Worm (Caenorhabditis elegans) whole organism, young adult: ENCODE data around the gene Y113G7A.13.
A peak's percentile ranks its signal among the peaks of the same experiment; 100 is the strongest.

Source experiments
- B0261.1 ChIP-seq: sonication (generic microtip); optimal IDR thresholded peaks from 2 replicates; lab custom pipeline; 2016; ENCODE audit warnings: mild to moderate bottlenecking, missing genetic modification characterization, moderate library complexity, missing compliant biosample characterization
- D2030.7 ChIP-seq: fragments of 200-800 bp; sonication (Bioruptor generic); IDR thresholded peaks from 2 replicates; pipeline ENCODE4 v1.3.6; 2022; ENCODE audit warnings: missing genetic modification reagents, missing genetic modification characterization, missing compliant biosample characterization
- F39B2.1 ChIP-seq: fragments of 200-800 bp; sonication (Bioruptor generic); IDR thresholded peaks from 2 replicates; pipeline ENCODE4 v1.3.6; 2022; ENCODE audit warnings: missing genetic modification reagents, missing genetic modification characterization, missing compliant biosample characterization
- F49E8.2 ChIP-seq: sonication (generic microtip); optimal IDR thresholded peaks from 3 replicates; lab custom pipeline; 2017; ENCODE audit warnings: missing genetic modification characterization, mild to moderate bottlenecking, missing compliant biosample characterization, antibody characterized with exemption, moderate library complexity; ENCODE audit not compliant: insufficient read depth
- F55B11.4 ChIP-seq: sonication (generic microtip); optimal IDR thresholded peaks from 2 replicates; lab custom pipeline; 2016; ENCODE audit warnings: missing compliant biosample characterization, missing genetic modification characterization, borderline replicate concordance; ENCODE audit not compliant: insufficient read depth
- F57C9.4 ChIP-seq: sonication (generic microtip); optimal IDR thresholded peaks from 2 replicates; lab custom pipeline; 2017; ENCODE audit warnings: mild to moderate bottlenecking, missing genetic modification characterization, missing compliant biosample characterization
- T26A5.8 ChIP-seq: sonication (generic microtip); optimal IDR thresholded peaks from 2 replicates; lab custom pipeline; 2016; ENCODE audit warnings: missing genetic modification characterization, missing compliant biosample characterization
- Y53G8AR.9 ChIP-seq: fragments of 200-800 bp; sonication (Bioruptor generic); conservative IDR thresholded peaks from 2 replicates; pipeline ENCODE4 v1.3.6; 2022; ENCODE audit warnings: missing genetic modification reagents, missing genetic modification characterization, missing compliant biosample characterization
- ZK185.1 ChIP-seq: sonication (generic microtip); optimal IDR thresholded peaks from 2 replicates; lab custom pipeline; 2016; ENCODE audit warnings: mild to moderate bottlenecking, missing genetic modification characterization, missing compliant biosample characterization; ENCODE audit not compliant: poor library complexity, severe bottlenecking
- ama-1 ChIP-seq, 3 experiments: fragments of 150-350 bp in 1 of 3; sonication (generic microtip) in 2 of 3; optimal IDR thresholded peaks; 2 replicates each; lab custom pipeline; 2014 to 2018; ENCODE audit warnings: missing biosample characterization in 2 of 3, missing genetic modification characterization in 2 of 3, missing genetic modification reagents in 2 of 3
- aptf-2 ChIP-seq: fragments of 200-800 bp; sonication (Bioruptor generic); conservative IDR thresholded peaks from 2 replicates; pipeline ENCODE4 v1.3.6; 2022; ENCODE audit warnings: missing genetic modification reagents, missing genetic modification characterization, missing compliant biosample characterization
- attf-3 ChIP-seq: fragments of 200-800 bp; sonication (Bioruptor generic); conservative IDR thresholded peaks from 2 replicates; pipeline ENCODE4 v1.3.6; 2022; ENCODE audit warnings: missing genetic modification reagents, missing genetic modification characterization, missing compliant biosample characterization
- attf-6 ChIP-seq: fragments of 200-800 bp; sonication (Bioruptor generic); IDR thresholded peaks from 2 replicates; pipeline ENCODE4 v1.3.6; 2022; ENCODE audit warnings: missing genetic modification reagents, missing genetic modification characterization, missing compliant biosample characterization
- ceh-100 ChIP-seq: fragments of 200-800 bp; sonication (Bioruptor generic); IDR thresholded peaks from 2 replicates; pipeline ENCODE4 v1.3.6; 2022; ENCODE audit warnings: missing genetic modification reagents, missing genetic modification characterization, missing compliant biosample characterization
- dpff-1 ChIP-seq: sonication (generic microtip); optimal IDR thresholded peaks from 2 replicates; lab custom pipeline; 2017; ENCODE audit warnings: mild to moderate bottlenecking, missing genetic modification characterization, missing compliant biosample characterization
- gei-17 ChIP-seq: fragments of 200-800 bp; sonication (Bioruptor generic); optimal IDR thresholded peaks from 2 replicates; lab custom pipeline; 2018; ENCODE audit warnings: mild to moderate bottlenecking, missing genetic modification characterization, missing compliant biosample characterization
- hmg-1.2 ChIP-seq: fragments of 200-800 bp; sonication (Bioruptor generic); IDR thresholded peaks from 2 replicates; pipeline ENCODE4 v1.3.6; 2022; ENCODE audit warnings: missing genetic modification reagents, missing genetic modification characterization, missing compliant biosample characterization
- hmg-20 ChIP-seq: fragments of 200-800 bp; sonication (Bioruptor generic); IDR thresholded peaks from 2 replicates; pipeline ENCODE4 v1.3.6; 2022; ENCODE audit warnings: missing genetic modification reagents, missing genetic modification characterization, missing compliant biosample characterization
- hrde-1 ChIP-seq: sonication (generic microtip); optimal IDR thresholded peaks from 2 replicates; lab custom pipeline; 2016; ENCODE audit warnings: missing genetic modification characterization, mild to moderate bottlenecking, missing compliant biosample characterization, moderate library complexity, missing genotype, missing genetic modification reagents, borderline replicate concordance
- hsf-1 ChIP-seq: fragments of 200-800 bp; sonication (Bioruptor generic); IDR thresholded peaks from 2 replicates; pipeline ENCODE4 v1.3.6; 2022; ENCODE audit warnings: missing genetic modification reagents, missing genetic modification characterization, missing compliant biosample characterization
- lin-40 ChIP-seq: sonication (generic microtip); optimal IDR thresholded peaks from 2 replicates; lab custom pipeline; 2016; ENCODE audit warnings: missing genetic modification characterization, mild to moderate bottlenecking, missing compliant biosample characterization, missing genotype, missing genetic modification reagents
- lir-1 ChIP-seq: fragments of 200-800 bp; sonication (Bioruptor generic); conservative IDR thresholded peaks from 2 replicates; pipeline ENCODE4 v1.3.6; 2022; ENCODE audit warnings: missing genetic modification reagents, missing genetic modification characterization, missing compliant biosample characterization
- madf-8 ChIP-seq: fragments of 200-800 bp; sonication (Bioruptor generic); conservative IDR thresholded peaks from 2 replicates; pipeline ENCODE4 v1.3.6; 2022; ENCODE audit warnings: missing genetic modification reagents, missing genetic modification characterization, missing compliant biosample characterization
- mel-28 ChIP-seq: sonication (generic microtip); optimal IDR thresholded peaks from 2 replicates; lab custom pipeline; 2016; ENCODE audit warnings: borderline replicate concordance, mild to moderate bottlenecking, missing genetic modification characterization, missing compliant biosample characterization
- snpc-1.3 ChIP-seq: sonication (generic microtip); optimal IDR thresholded peaks from 2 replicates; lab custom pipeline; 2017; ENCODE audit warnings: missing genetic modification characterization, mild to moderate bottlenecking, missing compliant biosample characterization, antibody characterized with exemption, moderate library complexity, missing genotype, missing genetic modification reagents; ENCODE audit not compliant: insufficient read depth
- xnd-1 ChIP-seq: sonication (generic microtip); optimal IDR thresholded peaks from 2 replicates; lab custom pipeline; 2016; ENCODE audit warnings: missing genotype, missing genetic modification reagents, missing genetic modification characterization, missing compliant biosample characterization
- ztf-26 ChIP-seq: sonication (generic microtip); optimal IDR thresholded peaks from 2 replicates; lab custom pipeline; 2017; ENCODE audit warnings: missing genetic modification characterization, missing compliant biosample characterization

The Y113G7A.13 gene

ce11 chrV:20171941-20172340 lies 23.9 kb downstream of the Y113G7A.13 start, which contains the start of gene srw-39:
Gene srw-39 (minus strand): TSS chrV:20172041.
- TF ChIP-seq F57C9.4 (tag; lab: Kevin White, UChicago), result no peak
- no peak for TF ChIP-seq hmg-20 (GFP tag; lab: Robert Waterston, UW)
- TF ChIP-seq F55B11.4 (tag; lab: Kevin White, UChicago), result no peak
- TF ChIP-seq F39B2.1 (GFP tag; lab: Robert Waterston, UW), result no peak
- TF ChIP-seq F49E8.2 (tag; lab: Kevin White, UChicago), result no peak
- TF ChIP-seq aptf-2, result no peak
- no peak for TF ChIP-seq hsf-1 (GFP tag; lab: Robert Waterston, UW)
- TF ChIP-seq madf-8 (GFP tag; lab: Robert Waterston, UW), result no peak
- TF ChIP-seq attf-6 (GFP tag; lab: Robert Waterston, UW), result no peak
- TF ChIP-seq lin-40 (tag; lab: Kevin White, UChicago), result no peak
- TF ChIP-seq, all 124 proteins: peak for 0

ce11 chrV:20180819-20181218 lies 32.8 kb downstream of the Y113G7A.13 start:
- peak; percentile 22; the same call in 1 of the 2 replicates for TF ChIP-seq attf-6 (GFP tag; lab: Robert Waterston, UW)
- TF ChIP-seq hmg-1.2, result peak; percentile 96
- peak; percentile 42; the same call in 1 of the 2 replicates for TF ChIP-seq D2030.7 (GFP tag; lab: Robert Waterston, UW)

DNA sequence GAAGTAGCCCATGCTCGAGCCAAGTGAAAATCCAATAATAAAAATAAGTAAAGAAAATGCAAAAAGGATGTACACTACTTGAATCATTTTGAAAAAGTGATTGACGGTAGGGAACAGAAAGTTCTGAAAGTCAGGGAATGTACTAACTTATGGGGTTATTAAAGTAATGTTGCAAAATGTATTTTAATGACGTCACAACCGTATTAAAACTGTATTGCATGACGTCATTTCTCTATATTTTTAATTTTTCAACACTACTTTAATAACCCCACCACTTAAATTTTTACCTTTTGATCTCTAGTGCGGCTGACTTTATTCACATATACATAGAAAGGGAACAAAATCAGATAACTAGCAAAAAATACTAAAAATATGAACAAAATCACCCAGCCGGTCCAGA lies 34.3 kb downstream of the Y113G7A.13 start:
- no peak for TF ChIP-seq dpff-1 (tag; lab: Kevin White, UChicago)
- TF ChIP-seq ceh-100 (GFP tag; lab: Robert Waterston, UW), result no peak
- no peak for TF ChIP-seq snpc-1.3 (tag; lab: Kevin White, UChicago)
- TF ChIP-seq hrde-1 (tag; lab: Kevin White, UChicago), result no peak
- TF ChIP-seq mel-28 (tag; lab: Kevin White, UChicago), result no peak
- no peak for TF ChIP-seq ama-1 (optimal IDR thresholded peaks at IDR 0.05; lab: Kevin White, UChicago)
- no peak for TF ChIP-seq ama-1 (GFP tag; optimal IDR thresholded peaks at IDR 0.05; lab: Kevin White, UChicago)
- TF ChIP-seq, all 124 proteins: peak for 0

ce11 chrV:20186579-20186978 lies 38.6 kb downstream of the Y113G7A.13 start, which contains the start of gene srz-16:
Gene srz-16 (minus strand): TSS chrV:20186679.
- TF ChIP-seq Y53G8AR.9 (GFP tag; lab: Robert Waterston, UW), result no peak

- no peak for TF ChIP-seq xnd-1
These were observed 40.8 kb downstream of the Y113G7A.13 start, which contains the start of gene fbxa-116 for ce11 chrV:20188790-20189189. Gene fbxa-116 (minus strand): TSS chrV:20188890.

- TF ChIP-seq B0261.1 (no peak), gei-17 (GFP tag; lab: Kevin White, UChicago) (no peak), xnd-1 (no peak), ztf-26 (no peak), ZK185.1 (tag; lab: Kevin White, UChicago) (no peak), T26A5.8 (tag; lab: Kevin White, UChicago) (no peak), lir-1 (GFP tag; lab: Robert Waterston, UW) (no peak), attf-3 (GFP tag; lab: Robert Waterston, UW) (no peak)
These were observed 44.3 kb downstream of the Y113G7A.13 start, which contains the start of the genes fbxa-115 and Y113G7B.27 for ce11 chrV:20192102-20192880. Gene fbxa-115 (minus strand): TSS chrV:20192152. Gene Y113G7B.27 (plus strand): TSS chrV:20192830.
